Fruit fly (Drosophila melanogaster) whole organism, embryonic: Measurements from ENCODE around the gene CG8668.
A peak's percentile ranks its signal among the peaks of the same experiment; 100 is the strongest.

Experiments used
- CG10267 ChIP-seq: fragments of 200-800 bp; sonication (Bioruptor generic); optimal IDR thresholded peaks from 2 replicates; lab custom pipeline; 2018; ENCODE audit warnings: missing biosample characterization, mild to moderate bottlenecking, missing genetic modification characterization, moderate library complexity
- CG11695 ChIP-seq: fragments of 200-800 bp; sonication (Bioruptor generic); IDR thresholded peaks from 3 replicates; pipeline ENCODE4 v1.3.6; 2022; ENCODE audit warnings: missing biosample characterization, missing genetic modification characterization
- CG11723 ChIP-seq: fragments of 200-800 bp; sonication (Bioruptor generic); optimal IDR thresholded peaks from 2 replicates; lab custom pipeline; 2017; ENCODE audit warnings: missing biosample characterization, mild to moderate bottlenecking, missing genetic modification characterization
- CG12236 ChIP-seq: fragments of 200-800 bp; sonication (Bioruptor generic); optimal IDR thresholded peaks from 2 replicates; lab custom pipeline; 2016; ENCODE audit warnings: missing biosample characterization, missing genetic modification characterization
- CG1233 ChIP-seq: fragments of 200-800 bp; sonication (Bioruptor generic); optimal IDR thresholded peaks from 4 replicates; lab custom pipeline; 2018; ENCODE audit warnings: missing biosample characterization, mild to moderate bottlenecking, missing genetic modification characterization
- CG14441 ChIP-seq: fragments of 200-800 bp; sonication (Bioruptor generic); IDR thresholded peaks from 2 replicates; pipeline ENCODE4 v1.3.6; 2022; ENCODE audit warnings: missing biosample characterization, missing genetic modification characterization
- CG14667 ChIP-seq: fragments of 200-800 bp; sonication (Bioruptor generic); IDR thresholded peaks from 2 replicates; pipeline ENCODE4 v1.3.6; 2022; ENCODE audit warnings: missing biosample characterization, missing genetic modification characterization
- CG1602 ChIP-seq: fragments of 200-800 bp; sonication (Bioruptor generic); optimal IDR thresholded peaks from 3 replicates; lab custom pipeline; 2016; ENCODE audit warnings: missing biosample characterization, missing genetic modification characterization
- CG17328 ChIP-seq: fragments of 200-800 bp; sonication (Bioruptor generic); IDR thresholded peaks from 2 replicates; pipeline ENCODE4 v1.3.6; 2022; ENCODE audit warnings: missing biosample characterization, missing genetic modification characterization
- CG18011 ChIP-seq: fragments of 200-800 bp; sonication (Bioruptor generic); optimal IDR thresholded peaks from 2 replicates; lab custom pipeline; 2017; ENCODE audit warnings: missing biosample characterization, missing genetic modification characterization, mild to moderate bottlenecking, moderate library complexity, missing genotype
- CG2875 ChIP-seq: fragments of 200-800 bp; sonication (Bioruptor generic); optimal IDR thresholded peaks from 2 replicates; lab custom pipeline; 2017; ENCODE audit warnings: missing biosample characterization, mild to moderate bottlenecking, missing genetic modification characterization, missing genetic modification reagents
- CG4854 ChIP-seq: fragments of 200-800 bp; sonication (Bioruptor generic); optimal IDR thresholded peaks from 2 replicates; lab custom pipeline; 2016; ENCODE audit warnings: missing biosample characterization, missing genetic modification characterization, inconsistent platforms
- CG6683 ChIP-seq: fragments of 200-800 bp; sonication (Bioruptor generic); optimal IDR thresholded peaks from 2 replicates; lab custom pipeline; 2017; ENCODE audit warnings: missing biosample characterization, mild to moderate bottlenecking, missing genetic modification characterization, missing genetic modification reagents
- CG8281 ChIP-seq: fragments of 200-800 bp; sonication (Bioruptor generic); optimal IDR thresholded peaks from 2 replicates; lab custom pipeline; 2018; ENCODE audit warnings: missing biosample characterization, mild to moderate bottlenecking, missing genetic modification characterization, moderate library complexity
- CG9215 ChIP-seq: fragments of 200-800 bp; sonication (Bioruptor generic); IDR thresholded peaks from 2 replicates; pipeline ENCODE4 v1.3.6; 2022; ENCODE audit warnings: missing biosample characterization, missing genetic modification characterization
- CG9727 ChIP-seq: fragments of 200-800 bp; sonication (Bioruptor generic); optimal IDR thresholded peaks from 3 replicates; lab custom pipeline; 2017; ENCODE audit warnings: missing biosample characterization, mild to moderate bottlenecking, missing genetic modification characterization
- CHES-1-like ChIP-seq: fragments of 200-800 bp; sonication (Bioruptor generic); optimal IDR thresholded peaks from 2 replicates; lab custom pipeline; 2016; ENCODE audit warnings: missing biosample characterization, missing genetic modification characterization
- Camta ChIP-seq: fragments of 200-800 bp; sonication (Bioruptor generic); optimal IDR thresholded peaks from 2 replicates; lab custom pipeline; 2016; ENCODE audit warnings: missing biosample characterization, missing genetic modification characterization
- D ChIP-seq, 2 experiments: fragments of 200-800 bp in 1 of 2; fragments of >200 bp in 1 of 2; sonication (Bioruptor generic) in 1 of 2; optimal IDR thresholded peaks; 2 replicates in 1 of 2; 3 replicates in 1 of 2; lab custom pipeline; 2017; ENCODE audit warnings: mild to moderate bottlenecking in 1 of 2, missing biosample characterization in 1 of 2, missing genetic modification characterization in 1 of 2, missing genetic modification reagents in 1 of 2
- Dbx ChIP-seq: fragments of 200-800 bp; sonication (Bioruptor generic); IDR thresholded peaks from 3 replicates; pipeline ENCODE4 v1.3.6; 2022; ENCODE audit warnings: missing biosample characterization, missing genetic modification characterization
- Deaf1 ChIP-seq: fragments of 200-800 bp; optimal IDR thresholded peaks from 3 replicates; lab custom pipeline; 2019; ENCODE audit warnings: missing biosample characterization, mild to moderate bottlenecking, missing genetic modification characterization, moderate library complexity
- Dek ChIP-seq: fragments of 200-800 bp; sonication (Bioruptor generic); optimal IDR thresholded peaks from 3 replicates; lab custom pipeline; 2019; ENCODE audit warnings: missing biosample characterization, mild to moderate bottlenecking, missing genetic modification characterization, moderate library complexity
- Dll ChIP-seq: fragments of 200-800 bp; sonication (Bioruptor generic); IDR thresholded peaks from 4 replicates; pipeline ENCODE4 v1.3.6; 2022; ENCODE audit warnings: missing biosample characterization, missing genetic modification characterization; ENCODE audit not compliant: partially characterized antibody
- Fer3 ChIP-seq: fragments of 200-800 bp; sonication (Bioruptor generic); optimal IDR thresholded peaks from 2 replicates; lab custom pipeline; 2018; ENCODE audit warnings: missing biosample characterization, mild to moderate bottlenecking, missing genetic modification characterization, moderate library complexity
- HLH3B ChIP-seq: fragments of 200-800 bp; sonication (Bioruptor generic); IDR thresholded peaks from 2 replicates; pipeline ENCODE4 v1.3.6; 2022; ENCODE audit warnings: missing biosample characterization, missing genetic modification characterization
- Hey ChIP-seq: fragments of 200-800 bp; sonication (Bioruptor generic); optimal IDR thresholded peaks from 3 replicates; lab custom pipeline; 2018; ENCODE audit warnings: missing biosample characterization, mild to moderate bottlenecking, missing genetic modification characterization
- Hr51 ChIP-seq, 2 experiments: fragments of 200-800 bp; sonication (Bioruptor generic); optimal IDR thresholded peaks; 2 replicates in 1 of 2; 3 replicates in 1 of 2; lab custom pipeline; 2016 to 2018; ENCODE audit warnings: missing biosample characterization in 2 of 2, missing genetic modification characterization in 2 of 2, mild to moderate bottlenecking in 1 of 2, moderate library complexity in 1 of 2
- Hr78 ChIP-seq, 2 experiments: fragments of 200-800 bp in 1 of 2; fragments of >200 bp in 1 of 2; sonication (Bioruptor generic) in 1 of 2; optimal IDR thresholded peaks; 2 replicates each; lab custom pipeline; 2017 to 2019; ENCODE audit warnings: missing biosample characterization in 2 of 2, missing genetic modification characterization in 2 of 2, mild to moderate bottlenecking in 1 of 2, moderate library complexity in 1 of 2
- Lpt ChIP-seq: fragments of >200 bp; optimal IDR thresholded peaks from 2 replicates; lab custom pipeline; 2018; ENCODE audit warnings: missing biosample characterization, missing genetic modification characterization
- NK7.1 ChIP-seq: fragments of 200-800 bp; sonication (Bioruptor generic); optimal IDR thresholded peaks from 3 replicates; lab custom pipeline; 2016; ENCODE audit warnings: missing biosample characterization, missing genetic modification characterization
- Pdp1 ChIP-seq, 2 experiments: fragments of 200-800 bp; sonication (Bioruptor generic); optimal IDR thresholded peaks; 3 replicates each; lab custom pipeline; 2016; ENCODE audit warnings: missing biosample characterization in 2 of 2, missing genetic modification characterization in 2 of 2, mild to moderate bottlenecking in 1 of 2, moderate library complexity in 1 of 2
- TFAM ChIP-seq: fragments of 200-800 bp; sonication (Bioruptor generic); optimal IDR thresholded peaks from 2 replicates; lab custom pipeline; 2017; ENCODE audit warnings: missing biosample characterization, missing genetic modification characterization, inconsistent platforms
- Xbp1 ChIP-seq: fragments of 200-800 bp; sonication (Bioruptor generic); optimal IDR thresholded peaks from 3 replicates; lab custom pipeline; 2016; ENCODE audit warnings: missing biosample characterization, mild to moderate bottlenecking, missing genetic modification characterization
- amos ChIP-seq: fragments of 200-800 bp; sonication (Bioruptor generic); IDR thresholded peaks from 2 replicates; pipeline ENCODE4 v1.3.6; 2022; ENCODE audit warnings: missing biosample characterization, missing genetic modification characterization; ENCODE audit not compliant: partially characterized antibody
- ap ChIP-seq: fragments of 200-800 bp; sonication (Bioruptor generic); IDR thresholded peaks from 2 replicates; pipeline ENCODE4 v1.3.6; 2022; ENCODE audit warnings: missing biosample characterization, missing genetic modification characterization
- bab2 ChIP-seq: fragments of 200-800 bp; sonication (Bioruptor generic); optimal IDR thresholded peaks from 2 replicates; lab custom pipeline; 2016; ENCODE audit warnings: missing biosample characterization, missing genetic modification characterization
- dati ChIP-seq: fragments of 200-800 bp; sonication (Bioruptor generic); IDR thresholded peaks from 2 replicates; pipeline ENCODE4 v1.3.6; 2022; ENCODE audit warnings: missing biosample characterization, missing genetic modification characterization
- gsb ChIP-seq: fragments of 200-800 bp; sonication (Bioruptor generic); IDR thresholded peaks from 2 replicates; pipeline ENCODE4 v1.3.6; 2022; ENCODE audit warnings: missing biosample characterization, missing genetic modification characterization
- lmd ChIP-seq: fragments of 200-800 bp; sonication (Bioruptor generic); IDR thresholded peaks from 2 replicates; pipeline ENCODE4 v1.3.6; 2022; ENCODE audit warnings: missing biosample characterization, missing genetic modification characterization
- oc ChIP-seq: fragments of 200-800 bp; sonication (Bioruptor generic); optimal IDR thresholded peaks from 2 replicates; lab custom pipeline; 2018; ENCODE audit warnings: missing biosample characterization, mild to moderate bottlenecking, missing genetic modification characterization, moderate library complexity
- salm ChIP-seq: fragments of 200-800 bp; sonication (Bioruptor generic); optimal IDR thresholded peaks from 2 replicates; lab custom pipeline; 2018; ENCODE audit warnings: missing biosample characterization, mild to moderate bottlenecking, missing genetic modification characterization
- sc ChIP-seq, 3 experiments: fragments of >200 bp in 2 of 3; fragments of 200-800 bp in 1 of 3; sonication (Bioruptor generic) in 1 of 3; optimal IDR thresholded peaks; 2 replicates in 2 of 3; 3 replicates in 1 of 3; lab custom pipeline; 2017; ENCODE audit warnings: mild to moderate bottlenecking in 1 of 3, missing biosample characterization in 1 of 3, missing genetic modification characterization in 1 of 3, missing genetic modification reagents in 1 of 3
- ssp ChIP-seq: fragments of 200-800 bp; sonication (Bioruptor generic); IDR thresholded peaks from 2 replicates; pipeline ENCODE4 v1.3.6; 2022; ENCODE audit warnings: missing biosample characterization, missing genetic modification characterization
- tap ChIP-seq: fragments of 200-800 bp; optimal IDR thresholded peaks from 3 replicates; lab custom pipeline; 2019; ENCODE audit warnings: missing biosample characterization, mild to moderate bottlenecking, missing genetic modification characterization, moderate library complexity
- trem ChIP-seq: fragments of 200-800 bp; optimal IDR thresholded peaks from 3 replicates; lab custom pipeline; 2019; ENCODE audit warnings: missing biosample characterization, mild to moderate bottlenecking, missing genetic modification characterization, moderate library complexity
- ttk ChIP-seq: fragments of 200-800 bp; sonication (Bioruptor generic); IDR thresholded peaks from 2 replicates; pipeline ENCODE4 v2.1.2; 2022; ENCODE audit warnings: missing biosample characterization, missing genetic modification characterization
- vvl ChIP-seq: fragments of 200-800 bp; sonication (Bioruptor generic); IDR thresholded peaks from 2 replicates; pipeline ENCODE4 v1.3.6; 2022; ENCODE audit warnings: missing biosample characterization, missing genetic modification characterization
- z ChIP-seq: fragments of 200-800 bp; sonication (Bioruptor generic); IDR thresholded peaks from 3 replicates; pipeline ENCODE4 v1.3.6; 2022; ENCODE audit warnings: missing biosample characterization, missing genetic modification characterization
- zfh2 ChIP-seq: fragments of 200-800 bp; sonication (Bioruptor generic); optimal IDR thresholded peaks from 2 replicates; lab custom pipeline; 2016; ENCODE audit warnings: missing biosample characterization, missing genetic modification characterization

Gene CG8668

dm6 chr2L:8159498-8159897 is 32.7 kb downstream of the CG8668 start, which contains the start of the genes PAPLA1 and Rbsn-5 (continued):
- peak; percentile 93 for TF ChIP-seq lmd (GFP tag; lab: Robert Waterston, UW)
- no peak for TF ChIP-seq D (optimal IDR thresholded peaks at IDR 0.05; lab: Kevin White, UChicago)
- peak; percentile 83 for TF ChIP-seq D (GFP tag; optimal IDR thresholded peaks at IDR 0.05; lab: Kevin White, UChicago)
- peak; percentile 83 for TF ChIP-seq Hey (tag; lab: Kevin White, UChicago)
- peak; percentile 73 for TF ChIP-seq CG6683 (GFP tag; lab: Kevin White, UChicago)
- TF ChIP-seq oc = peak; percentile 98
- peak; percentile 84 for TF ChIP-seq trem (tag; lab: Kevin White, UChicago)
- peak; percentile 77 for TF ChIP-seq NK7.1 (GFP tag; lab: Kevin White, UChicago)
- peak; percentile 94 for TF ChIP-seq Camta (GFP tag; lab: Kevin White, UChicago)
- TF ChIP-seq CG1602 = peak; percentile 94
- peak; percentile 90 for TF ChIP-seq ttk (GFP tag; lab: Robert Waterston, UW)
- peak; percentile 50; the same call in 1 of the 3 replicates for TF ChIP-seq z (GFP tag; lab: Robert Waterston, UW)
- TF ChIP-seq Dek = peak; percentile 92
- TF ChIP-seq Lpt = no peak
- TF ChIP-seq ap = peak; percentile 80
- peak; percentile 89 for TF ChIP-seq CG17328 (GFP tag; lab: Robert Waterston, UW)
- TF ChIP-seq CG9215 (GFP tag; lab: Robert Waterston, UW) = peak; percentile 89
- peak; percentile 93 for TF ChIP-seq CG4854 (GFP tag; lab: Kevin White, UChicago)
- peak; percentile 96 for TF ChIP-seq CG14441 (GFP tag; lab: Robert Waterston, UW)
- peak; percentile 80 for TF ChIP-seq CG2875
- peak; percentile 86 for TF ChIP-seq CG18011 (GFP tag; lab: Kevin White, UChicago)
- peak; percentile 85 for TF ChIP-seq CG12236 (GFP tag; lab: Kevin White, UChicago)
- TF ChIP-seq Pdp1 (GFP tag; optimal IDR thresholded peaks at IDR 0.05; lab: Kevin White, UChicago) = peak; percentile 93 to 97
- TF ChIP-seq zfh2 (GFP tag; lab: Kevin White, UChicago) = peak; percentile 97
- TF ChIP-seq Deaf1 (tag; lab: Kevin White, UChicago) = peak; percentile 63
- TF ChIP-seq amos = peak; percentile 5; the same call in 1 of the 2 replicates
- peak; percentile 82 for TF ChIP-seq salm (tag; lab: Kevin White, UChicago)
- peak; percentile 68; the same call in 1 of the 2 replicates for TF ChIP-seq dati (GFP tag; lab: Robert Waterston, UW)
- peak; percentile 51; the same call in 3 of the 4 replicates for TF ChIP-seq Dll
- TF ChIP-seq CG10267 (tag; lab: Kevin White, UChicago) = peak; percentile 84
- TF ChIP-seq CG14667 (GFP tag; lab: Robert Waterston, UW) = peak; percentile 85
- peak; percentile 85 for TF ChIP-seq tap
- TF ChIP-seq Hr51 (GFP tag; optimal IDR thresholded peaks at IDR 0.05; lab: Kevin White, UChicago) = peak; percentile 92
- peak; percentile 92 for TF ChIP-seq Dbx (GFP tag; lab: Robert Waterston, UW)
- TF ChIP-seq Xbp1 (GFP tag; lab: Kevin White, UChicago) = peak; percentile 97
- TF ChIP-seq HLH3B (GFP tag; lab: Robert Waterston, UW) = peak; percentile 90
- TF ChIP-seq sc (optimal IDR thresholded peaks at IDR 0.05; lab: Kevin White, UChicago) = no peak
- TF ChIP-seq sc (GFP tag; optimal IDR thresholded peaks at IDR 0.05; lab: Kevin White, UChicago) = peak; percentile 84
- peak; percentile 77; the same call in 1 of the 2 replicates for TF ChIP-seq gsb (GFP tag; lab: Robert Waterston, UW)
- TF ChIP-seq CG11723 (GFP tag; lab: Kevin White, UChicago) = peak; percentile 84
- peak; percentile 8 for TF ChIP-seq TFAM (GFP tag; lab: Kevin White, UChicago)
- TF ChIP-seq CG1233 (GFP tag; lab: Kevin White, UChicago) = peak; percentile 91
- TF ChIP-seq bab2 (GFP tag; lab: Kevin White, UChicago) = peak; percentile 97
- no peak for TF ChIP-seq Hr78 (GFP tag; optimal IDR thresholded peaks at IDR 0.05; lab: Kevin White, UChicago)
- peak; percentile 95 for TF ChIP-seq vvl (GFP tag; lab: Robert Waterston, UW)
- TF ChIP-seq CG9727 (GFP tag; lab: Kevin White, UChicago) = peak; percentile 89
- peak; percentile 95 for TF ChIP-seq Fer3 (tag; lab: Kevin White, UChicago)
- peak; percentile 84 for TF ChIP-seq ssp (GFP tag; lab: Robert Waterston, UW)
- TF ChIP-seq CG11695 (GFP tag; lab: Robert Waterston, UW) = peak; percentile 87
- TF ChIP-seq CHES-1-like (GFP tag; lab: Kevin White, UChicago) = peak; percentile 98
- peak; percentile 78 for TF ChIP-seq CG8281 (tag; lab: Kevin White, UChicago)
